Worm (Caenorhabditis elegans): ENCODE measurements around the gene K02F6.3.

K02F6.3 gene

ce11 chrII:2545925-2546324, at the start of gene K02F6.3:
Gene K02F6.3, plus strand, starts transcription at chrII:2546225.
- TF ChIP-seq lin-54 (GFP tag; optimal IDR thresholded peaks at IDR 0.05): no peak
- TF ChIP-seq tbp1 (GFP tag; optimal IDR thresholded peaks at IDR 0.05): no peak
- no peak for TF ChIP-seq K11D2.4 (GFP tag; IDR thresholded peaks at IDR 0.05)
- no peak for TF ChIP-seq unc-62 (GFP tag; optimal IDR thresholded peaks at IDR 0.05)
- TF ChIP-seq F55B11.4 (tag; optimal IDR thresholded peaks at IDR 0.05; ENCODE audit: borderline replicate concordance, insufficient read depth): no peak
- no peak for TF ChIP-seq lin-26 (GFP tag; IDR thresholded peaks at IDR 0.05)
- TF ChIP-seq sdz-38 (tag; optimal IDR thresholded peaks at IDR 0.05): no peak
- TF ChIP-seq Y53G8AR.9 (GFP tag; conservative IDR thresholded peaks at IDR 0.05): no peak
- no peak for TF ChIP-seq rpc-1 (optimal IDR thresholded peaks at IDR 0.05)
- no peak for TF ChIP-seq rpc-1 (tag; optimal IDR thresholded peaks at IDR 0.05)
- TF ChIP-seq ztf-18 (tag; optimal IDR thresholded peaks at IDR 0.05): no peak
- no peak for TF ChIP-seq hmg-1.2 (GFP tag; IDR thresholded peaks at IDR 0.05)
- TF ChIP-seq Y56A3A.18 (GFP tag; IDR thresholded peaks at IDR 0.05): no peak
- no peak for TF ChIP-seq dpff-1 (tag; optimal IDR thresholded peaks at IDR 0.05)
- no peak for TF ChIP-seq hsf-1 (GFP tag; IDR thresholded peaks at IDR 0.05)
- TF ChIP-seq hlh-12 (tag; optimal IDR thresholded peaks at IDR 0.05): no peak
- no peak for TF ChIP-seq ztf-6 (GFP tag; IDR thresholded peaks at IDR 0.05)
- no peak for TF ChIP-seq ZK185.1 (tag; optimal IDR thresholded peaks at IDR 0.05; ENCODE audit: poor library complexity, severe bottlenecking)
- no peak for TF ChIP-seq T26A5.8 (tag; optimal IDR thresholded peaks at IDR 0.05)

DNA sequence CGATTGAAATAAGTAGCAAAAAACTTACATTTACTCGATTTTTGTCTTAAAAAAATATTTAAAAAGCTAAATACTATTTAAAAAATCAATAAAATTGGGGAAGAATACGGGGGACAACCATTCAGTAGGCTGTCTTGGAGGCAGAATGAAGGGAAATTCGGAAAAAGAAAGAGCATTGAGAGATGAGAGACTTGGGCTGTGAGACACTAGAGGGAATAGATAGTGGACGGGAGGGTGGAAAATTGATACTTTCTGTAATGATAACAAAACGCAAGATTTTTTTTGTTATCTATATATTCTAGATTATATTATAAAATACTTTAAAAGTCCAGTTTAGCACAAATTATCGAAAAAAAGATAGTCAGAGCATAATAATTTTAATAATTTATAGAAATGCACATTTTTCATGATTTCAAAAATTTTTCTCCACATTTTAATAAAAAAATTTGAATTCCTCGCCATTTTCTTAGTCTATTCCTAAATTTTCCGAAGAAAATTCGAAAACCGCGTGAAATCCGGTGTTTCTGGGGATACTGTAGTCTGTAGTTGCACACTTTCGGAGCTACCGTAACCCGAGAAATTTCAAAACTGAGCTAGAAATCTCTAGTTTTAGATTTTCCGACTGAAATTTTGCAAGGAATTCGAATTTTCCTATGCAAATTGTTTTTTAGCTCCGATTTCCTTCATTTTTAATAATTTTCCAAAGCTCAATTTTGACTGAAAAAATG, 42.2 kb upstream of the K02F6.3 start:
- TF ChIP-seq lsl-1 (GFP tag; optimal IDR thresholded peaks at IDR 0.05) (peak; percentile 92), T07F8.4 (tag; optimal IDR thresholded peaks at IDR 0.05) (no peak), ccch-3 (GFP tag; optimal IDR thresholded peaks at IDR 0.05) (no peak), nhr-120 (GFP tag; IDR thresholded peaks at IDR 0.05) (no peak), F37B4.10 (GFP tag; IDR thresholded peaks at IDR 0.05) (no peak), hlh-12 (tag; optimal IDR thresholded peaks at IDR 0.05) (no peak), xnd-1 (tag; optimal IDR thresholded peaks at IDR 0.05) (peak; percentile 57), madf-3 (GFP tag; IDR thresholded peaks at IDR 0.05) (no peak), hmg-1.2 (GFP tag; IDR thresholded peaks at IDR 0.05) (peak; percentile 30; the same call in 1 of the 2 replicates), B0261.1 (tag; optimal IDR thresholded peaks at IDR 0.05) (no peak), ceh-91 (GFP tag; IDR thresholded peaks at IDR 0.05) (no peak), attf-5 (GFP tag; optimal IDR thresholded peaks at IDR 0.05) (no peak), somi-1 (GFP tag; optimal IDR thresholded peaks at IDR 0.05) (no peak), mcd-1 (GFP tag; IDR thresholded peaks at IDR 0.05) (0 out of 2 replicates have a peak, but pooled peaks have one; percentile 10), egl-18 (GFP tag; IDR thresholded peaks at IDR 0.05) (no peak), athp-1 (tag; optimal IDR thresholded peaks at IDR 0.05) (peak; percentile 42), Y56A3A.18 (GFP tag; IDR thresholded peaks at IDR 0.05) (no peak), egl-44 (GFP tag; IDR thresholded peaks at IDR 0.05) (no peak), aptf-3 (GFP tag; IDR thresholded peaks at IDR 0.05) (no peak), madf-6 (GFP tag; IDR thresholded peaks at IDR 0.05) (peak; percentile 54), Y53G8AR.9 (GFP tag; conservative IDR thresholded peaks at IDR 0.05) (no peak), ztf-3 (GFP tag; optimal IDR thresholded peaks at IDR 0.05) (no peak), F22D6.2 (tag; optimal IDR thresholded peaks at IDR 0.05) (no peak), nfyb-1 (GFP tag; IDR thresholded peaks at IDR 0.05) (no peak), cebp-2 (GFP tag; IDR thresholded peaks at IDR 0.05) (no peak)

Measured in whole organism, young adult.